Worm (Caenorhabditis elegans) whole organism, late embryonic: ENCODE measurements around the gene F54H12.7.

Source experiments
- C08G9.2 ChIP-seq: sonication (generic microtip); optimal IDR thresholded peaks from 2 replicates; lab custom pipeline; 2016; ENCODE audit warnings: mild to moderate bottlenecking, missing genetic modification characterization, moderate library complexity, missing compliant biosample characterization
- C38D4.7 ChIP-seq: fragments of 200-800 bp; sonication (Bioruptor generic); optimal IDR thresholded peaks from 2 replicates; lab custom pipeline; 2018; ENCODE audit warnings: mild to moderate bottlenecking, missing genetic modification characterization, moderate library complexity, missing compliant biosample characterization
- ceh-2 ChIP-seq: sonication (generic microtip); optimal IDR thresholded peaks from 2 replicates; lab custom pipeline; 2016; ENCODE audit warnings: missing genotype, missing genetic modification characterization, missing compliant biosample characterization
- ceh-31 ChIP-seq: sonication (generic microtip); optimal IDR thresholded peaks from 2 replicates; lab custom pipeline; 2016; ENCODE audit warnings: missing genetic modification characterization, missing compliant biosample characterization
- dmd-4 ChIP-seq: sonication (generic microtip); optimal IDR thresholded peaks from 2 replicates; lab custom pipeline; 2016; ENCODE audit warnings: borderline replicate concordance, missing genetic modification characterization, missing compliant biosample characterization
- fax-1 ChIP-seq: sonication (generic microtip); optimal IDR thresholded peaks from 2 replicates; lab custom pipeline; 2016; ENCODE audit warnings: missing genotype, missing genetic modification characterization, missing compliant biosample characterization
- fkh-10 ChIP-seq: fragments of 150-350 bp; optimal IDR thresholded peaks from 2 replicates; lab custom pipeline; 2014; ENCODE audit warnings: missing biosample characterization, missing genetic modification reagents, missing genetic modification characterization
- lin-11 ChIP-seq: fragments of 200-800 bp; sonication (Bioruptor generic); optimal IDR thresholded peaks from 2 replicates; lab custom pipeline; 2018; ENCODE audit warnings: mild to moderate bottlenecking, missing genetic modification characterization, missing compliant biosample characterization
- pax-1 ChIP-seq: fragments of 150-350 bp; optimal IDR thresholded peaks from 2 replicates; lab custom pipeline; 2014; ENCODE audit warnings: missing biosample characterization, missing genetic modification characterization
- pha-4 ChIP-seq: fragments of 150-350 bp; optimal IDR thresholded peaks from 2 replicates; lab custom pipeline; 2018; ENCODE audit warnings: missing biosample characterization, missing genetic modification reagents, missing genetic modification characterization
- pqm-1 ChIP-seq: sonication (generic microtip); optimal IDR thresholded peaks from 2 replicates; lab custom pipeline; 2016; ENCODE audit warnings: missing genetic modification characterization, missing compliant biosample characterization
- rnt-1 ChIP-seq: sonication (generic microtip); optimal IDR thresholded peaks from 2 replicates; lab custom pipeline; 2016; ENCODE audit warnings: missing genetic modification characterization, missing compliant biosample characterization
- syd-9 ChIP-seq: sonication (generic microtip); optimal IDR thresholded peaks from 2 replicates; lab custom pipeline; 2016; ENCODE audit warnings: mild to moderate bottlenecking, missing genetic modification characterization, moderate library complexity, missing compliant biosample characterization
- tbx-2 ChIP-seq: sonication (generic microtip); optimal IDR thresholded peaks from 2 replicates; lab custom pipeline; 2016; ENCODE audit warnings: missing genetic modification characterization, missing compliant biosample characterization

- TF ChIP-seq pqm-1 (tag; lab: Kevin White, UChicago) (no peak), dmd-4 (tag; lab: Kevin White, UChicago) (no peak), C08G9.2 (tag; lab: Kevin White, UChicago) (no peak), tbx-2 (no peak), rnt-1 (no peak), pax-1 (tag; lab: Kevin White, UChicago) (no peak), fkh-10 (GFP tag; lab: Kevin White, UChicago) (no peak), lin-11 (tag; lab: Kevin White, UChicago) (no peak), ceh-31 (tag; lab: Kevin White, UChicago) (no peak), fax-1 (no peak), pha-4 (tag; lab: Kevin White, UChicago) (no peak), syd-9 (tag; lab: Kevin White, UChicago) (no peak), ceh-2 (tag; lab: Kevin White, UChicago) (no peak), C38D4.7 (GFP tag; lab: Kevin White, UChicago) (no peak)
Measured at ce11 chrIII:7952077-7952765, 16.9 kb upstream of the F54H12.7 start, which contains the start of gene C29E4.15.
